Worm (Caenorhabditis elegans): ENCODE data around the gene oac-4.

Gene oac-4

DNA sequence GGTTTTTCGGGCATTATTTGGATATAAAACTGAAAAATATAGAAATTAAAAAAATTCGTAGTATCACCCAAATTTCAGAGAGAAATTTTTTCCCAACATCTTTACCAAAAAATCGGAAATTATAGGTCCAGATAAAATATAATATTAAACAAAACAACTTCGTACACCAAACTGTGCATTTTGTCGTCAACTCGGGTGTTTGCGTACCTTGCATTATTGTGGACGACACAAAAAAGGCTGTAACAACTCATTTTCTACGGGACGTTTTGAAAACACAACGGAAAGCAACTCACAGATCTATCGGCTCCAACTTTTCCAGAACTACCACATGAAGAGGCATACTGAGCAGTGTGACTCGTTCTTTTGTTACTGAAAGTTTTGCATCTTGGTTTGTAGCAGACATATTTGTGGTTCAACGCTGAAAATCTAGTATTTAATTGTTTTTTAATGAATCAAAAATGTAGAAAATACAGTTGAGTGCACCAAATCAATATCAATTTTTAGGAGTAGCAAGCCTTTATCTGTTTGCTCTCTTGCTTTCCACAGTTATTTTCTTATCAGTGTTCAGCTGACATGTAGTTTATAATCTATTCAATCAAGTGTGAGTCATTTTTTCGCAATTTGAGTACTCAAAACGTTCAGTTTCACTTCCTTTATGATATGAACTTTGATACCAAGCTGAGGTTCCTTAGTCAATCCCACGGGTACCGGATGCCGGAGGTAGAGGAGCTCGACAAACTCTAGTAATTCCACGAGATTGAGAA is 20.2 kb downstream of the oac-4 start:
- no peak for TF ChIP-seq med-1 (GFP tag; optimal IDR thresholded peaks at IDR 0.05; ENCODE audit: insufficient read depth)
- TF ChIP-seq cog-1 (tag; optimal IDR thresholded peaks at IDR 0.05): no peak
- TF ChIP-seq ztf-23 (GFP tag; IDR thresholded peaks at IDR 0.05): no peak
- TF ChIP-seq ref-1 (GFP tag; conservative IDR thresholded peaks at IDR 0.05): no peak
- TF ChIP-seq klf-2 (GFP tag; conservative IDR thresholded peaks at IDR 0.05): no peak
- no peak for TF ChIP-seq flt-1 (GFP tag; IDR thresholded peaks at IDR 0.05)
- TF ChIP-seq T22C8.4 (GFP tag; IDR thresholded peaks at IDR 0.05): no peak
- no peak for TF ChIP-seq ztf-29 (GFP tag; IDR thresholded peaks at IDR 0.05)
- no peak for TF ChIP-seq tab-1 (GFP tag; IDR thresholded peaks at IDR 0.05)

- TF ChIP-seq med-1 (GFP tag; optimal IDR thresholded peaks at IDR 0.05; ENCODE audit: insufficient read depth): no peak
- no peak for TF ChIP-seq cog-1 (tag; optimal IDR thresholded peaks at IDR 0.05)
- no peak for TF ChIP-seq T22C8.4 (GFP tag; IDR thresholded peaks at IDR 0.05)
- no peak for TF ChIP-seq flt-1 (GFP tag; IDR thresholded peaks at IDR 0.05)
- no peak for TF ChIP-seq klf-2 (GFP tag; conservative IDR thresholded peaks at IDR 0.05)
- TF ChIP-seq ztf-23 (GFP tag; IDR thresholded peaks at IDR 0.05): no peak
- no peak for TF ChIP-seq tab-1 (GFP tag; IDR thresholded peaks at IDR 0.05)
- no peak for TF ChIP-seq ref-1 (GFP tag; conservative IDR thresholded peaks at IDR 0.05)
Measured at ce11 chrII:3811816-3812332, 23.9 kb downstream of the oac-4 start, which contains the start of gene lido-15. TSS of gene lido-15 (plus strand) at chrII:3812282.

DNA sequence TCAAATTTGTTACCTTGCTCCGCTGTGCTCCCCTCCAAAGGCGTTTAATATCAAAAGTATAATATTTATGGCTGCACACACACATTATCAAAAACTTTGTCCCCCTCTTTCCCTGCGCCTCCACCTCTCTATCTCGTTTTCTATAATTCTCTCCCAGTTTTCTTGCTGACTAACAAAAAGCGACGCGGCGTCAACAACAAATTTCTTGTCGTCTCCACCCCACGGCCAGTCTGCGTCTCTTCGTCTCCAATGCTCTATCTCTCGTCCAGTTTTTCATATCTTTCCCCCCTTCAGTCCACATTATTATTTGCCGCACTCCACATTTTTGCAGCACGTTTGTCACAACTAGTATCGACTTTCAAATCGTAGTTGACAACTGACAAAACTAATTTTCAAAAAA is 25.3 kb downstream of the oac-4 start:
- TF ChIP-seq ztf-29 (GFP tag; IDR thresholded peaks at IDR 0.05) (no peak), tab-1 (GFP tag; IDR thresholded peaks at IDR 0.05) (no peak), T22C8.4 (GFP tag; IDR thresholded peaks at IDR 0.05) (no peak), med-1 (GFP tag; optimal IDR thresholded peaks at IDR 0.05; ENCODE audit: insufficient read depth) (no peak), flt-1 (GFP tag; IDR thresholded peaks at IDR 0.05) (no peak), ref-1 (GFP tag; conservative IDR thresholded peaks at IDR 0.05) (no peak), cog-1 (tag; optimal IDR thresholded peaks at IDR 0.05) (peak; percentile 54)

ce11 chrII:3808643-3809042 is 27.2 kb downstream of the oac-4 start:
- TF ChIP-seq ztf-23 (GFP tag; IDR thresholded peaks at IDR 0.05) (no peak), T22C8.4 (GFP tag; IDR thresholded peaks at IDR 0.05) (no peak), ref-1 (GFP tag; conservative IDR thresholded peaks at IDR 0.05) (no peak), ztf-29 (GFP tag; IDR thresholded peaks at IDR 0.05) (no peak), flt-1 (GFP tag; IDR thresholded peaks at IDR 0.05) (no peak), tab-1 (GFP tag; IDR thresholded peaks at IDR 0.05) (no peak), cog-1 (tag; optimal IDR thresholded peaks at IDR 0.05) (no peak), med-1 (GFP tag; optimal IDR thresholded peaks at IDR 0.05; ENCODE audit: insufficient read depth) (no peak), klf-2 (GFP tag; conservative IDR thresholded peaks at IDR 0.05) (no peak)

- TF ChIP-seq med-1 (GFP tag; optimal IDR thresholded peaks at IDR 0.05; ENCODE audit: insufficient read depth): peak; percentile 65
- TF ChIP-seq ztf-23 (GFP tag; IDR thresholded peaks at IDR 0.05): peak; percentile 50; the same call in 1 of the 2 replicates
- TF ChIP-seq ztf-29 (GFP tag; IDR thresholded peaks at IDR 0.05): no peak
- TF ChIP-seq flt-1 (GFP tag; IDR thresholded peaks at IDR 0.05): 0 out of 2 replicates have a peak, but pooled peaks have one; percentile 18
Measured at ce11 chrII:3808104-3808503, 27.7 kb downstream of the oac-4 start, which contains the start of gene F54D10.5. TSS of gene F54D10.5 (minus strand) at chrII:3808177.

- TF ChIP-seq flt-1 (GFP tag; IDR thresholded peaks at IDR 0.05) (no peak), med-1 (GFP tag; optimal IDR thresholded peaks at IDR 0.05; ENCODE audit: insufficient read depth) (no peak), klf-2 (GFP tag; conservative IDR thresholded peaks at IDR 0.05) (no peak), tab-1 (GFP tag; IDR thresholded peaks at IDR 0.05) (no peak), T22C8.4 (GFP tag; IDR thresholded peaks at IDR 0.05) (no peak), ztf-23 (GFP tag; IDR thresholded peaks at IDR 0.05) (no peak), ztf-29 (GFP tag; IDR thresholded peaks at IDR 0.05) (no peak), cog-1 (tag; optimal IDR thresholded peaks at IDR 0.05) (no peak), ref-1 (GFP tag; conservative IDR thresholded peaks at IDR 0.05) (no peak)
Measured at ce11 chrII:3806964-3807363, 28.9 kb downstream of the oac-4 start, which contains the start of gene F54D10.4. TSS of gene F54D10.4 (minus strand) at chrII:3807064.

- TF ChIP-seq flt-1 (GFP tag; IDR thresholded peaks at IDR 0.05): no peak
- no peak for TF ChIP-seq tab-1 (GFP tag; IDR thresholded peaks at IDR 0.05)
- TF ChIP-seq ref-1 (GFP tag; conservative IDR thresholded peaks at IDR 0.05): no peak
- no peak for TF ChIP-seq med-1 (GFP tag; optimal IDR thresholded peaks at IDR 0.05; ENCODE audit: insufficient read depth)
- TF ChIP-seq ztf-29 (GFP tag; IDR thresholded peaks at IDR 0.05): no peak
- TF ChIP-seq T22C8.4 (GFP tag; IDR thresholded peaks at IDR 0.05): no peak
- no peak for TF ChIP-seq cog-1 (tag; optimal IDR thresholded peaks at IDR 0.05)
- TF ChIP-seq ztf-23 (GFP tag; IDR thresholded peaks at IDR 0.05): no peak
- TF ChIP-seq klf-2 (GFP tag; conservative IDR thresholded peaks at IDR 0.05): no peak
Measured at ce11 chrII:3805518-3805917, 30.3 kb downstream of the oac-4 start.

- TF ChIP-seq ref-1 (GFP tag; conservative IDR thresholded peaks at IDR 0.05): no peak
- TF ChIP-seq ztf-23 (GFP tag; IDR thresholded peaks at IDR 0.05): no peak
- no peak for TF ChIP-seq tab-1 (GFP tag; IDR thresholded peaks at IDR 0.05)
- TF ChIP-seq flt-1 (GFP tag; IDR thresholded peaks at IDR 0.05): no peak
- TF ChIP-seq T22C8.4 (GFP tag; IDR thresholded peaks at IDR 0.05): no peak
- TF ChIP-seq ztf-29 (GFP tag; IDR thresholded peaks at IDR 0.05): no peak
- TF ChIP-seq klf-2 (GFP tag; conservative IDR thresholded peaks at IDR 0.05): no peak
Measured at ce11 chrII:3803219-3803618, 32.6 kb downstream of the oac-4 start, which contains the start of gene ins-32. TSS of gene ins-32 (minus strand) at chrII:3803319.

DNA sequence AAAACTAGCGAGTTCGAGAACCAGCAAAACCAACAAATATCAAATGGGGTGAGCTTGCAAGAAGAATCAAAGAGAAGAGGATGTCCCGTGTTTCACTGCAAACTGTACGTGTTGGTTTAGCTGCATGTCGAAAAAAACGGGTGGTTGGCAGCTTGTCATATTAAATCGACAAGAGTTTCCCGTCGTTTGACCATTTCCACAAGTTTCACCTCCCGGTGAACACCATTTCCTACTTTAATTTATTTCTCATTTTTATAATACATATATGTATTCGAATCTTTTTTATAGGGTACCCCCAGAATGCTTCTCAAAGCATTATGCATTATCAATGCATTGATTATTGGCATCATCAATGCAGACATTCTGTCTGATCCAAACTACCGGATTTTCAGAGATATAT is 40.5 kb downstream of the oac-4 start, which contains the start of gene Y8A9A.2:
TSS of gene Y8A9A.2 (plus strand) at position 301 of the 400 bp plus-strand sequence.
- TF ChIP-seq ztf-29 (GFP tag; IDR thresholded peaks at IDR 0.05): no peak
- no peak for TF ChIP-seq T22C8.4 (GFP tag; IDR thresholded peaks at IDR 0.05)
- no peak for TF ChIP-seq ref-1 (GFP tag; conservative IDR thresholded peaks at IDR 0.05)
